Worm (Caenorhabditis elegans) whole organism, L1 larva: ENCODE measurements around the gene irld-65.

Experiments used
- C04F5.9 ChIP-seq: sonication (generic microtip); optimal IDR thresholded peaks from 2 replicates; lab custom pipeline; 2016; ENCODE audit warnings: missing genetic modification characterization, missing compliant biosample characterization
- aha-1 ChIP-seq: fragments of 150-350 bp; optimal IDR thresholded peaks from 2 replicates; lab custom pipeline; 2014; ENCODE audit warnings: missing biosample characterization, missing genetic modification characterization

- TF ChIP-seq aha-1 (tag; lab: Kevin White, UChicago) = no peak
- TF ChIP-seq C04F5.9 (tag; lab: Kevin White, UChicago) = no peak
These were observed 14.1 kb downstream of the irld-65 start, which contains the start of gene ZK355.2 for ce11 chrII:2923617-2924016.
